Worm (Caenorhabditis elegans) whole organism, early embryonic: ENCODE data around the gene cebp-1.

ENCODE experiments used
- B0310.2 ChIP-seq: sonication (generic microtip); optimal IDR thresholded peaks from 2 replicates; lab custom pipeline; 2016; ENCODE audit warnings: mild to moderate bottlenecking, missing genetic modification characterization, missing compliant biosample characterization
- aly-1 ChIP-seq: sonication (generic microtip); optimal IDR thresholded peaks from 2 replicates; lab custom pipeline; 2016; ENCODE audit warnings: missing genetic modification characterization, missing compliant biosample characterization
- ama-1 ChIP-seq: fragments of 150-350 bp; optimal IDR thresholded peaks from 2 replicates; lab custom pipeline; 2014
- ceh-13 ChIP-seq: fragments of 200-800 bp; sonication (Bioruptor generic); optimal IDR thresholded peaks from 2 replicates; lab custom pipeline; 2018; ENCODE audit warnings: mild to moderate bottlenecking, missing genetic modification characterization, missing compliant biosample characterization
- ets-7 ChIP-seq: sonication (generic microtip); optimal IDR thresholded peaks from 2 replicates; lab custom pipeline; 2016; ENCODE audit warnings: missing genotype, missing genetic modification characterization, missing compliant biosample characterization
- flt-1 ChIP-seq: fragments of 200-800 bp; sonication (Bioruptor generic); IDR thresholded peaks from 2 replicates; pipeline ENCODE4 v1.3.6; 2022; ENCODE audit warnings: missing genetic modification characterization, missing compliant biosample characterization
- hmbx-1 ChIP-seq: sonication (generic microtip); optimal IDR thresholded peaks from 2 replicates; lab custom pipeline; 2016; ENCODE audit warnings: mild to moderate bottlenecking, missing genetic modification characterization, missing compliant biosample characterization
- hmg-4 ChIP-seq: fragments of 200-800 bp; sonication (Bioruptor generic); optimal IDR thresholded peaks from 2 replicates; lab custom pipeline; 2018; ENCODE audit warnings: mild to moderate bottlenecking, missing genetic modification characterization, missing compliant biosample characterization
- pes-1 ChIP-seq: fragments of 200-800 bp; sonication (Bioruptor generic); IDR thresholded peaks from 2 replicates; pipeline ENCODE4 v1.3.6; 2022; ENCODE audit warnings: missing genetic modification reagents, missing genetic modification characterization, missing compliant biosample characterization
- tbx-11 ChIP-seq: fragments of 200-800 bp; sonication (Bioruptor generic); IDR thresholded peaks from 2 replicates; pipeline ENCODE4 v1.3.6; 2022; ENCODE audit warnings: missing genetic modification characterization, missing compliant biosample characterization
- tra-4 ChIP-seq: sonication (generic microtip); optimal IDR thresholded peaks from 2 replicates; lab custom pipeline; 2017; ENCODE audit warnings: missing genetic modification characterization, missing compliant biosample characterization

DNA sequence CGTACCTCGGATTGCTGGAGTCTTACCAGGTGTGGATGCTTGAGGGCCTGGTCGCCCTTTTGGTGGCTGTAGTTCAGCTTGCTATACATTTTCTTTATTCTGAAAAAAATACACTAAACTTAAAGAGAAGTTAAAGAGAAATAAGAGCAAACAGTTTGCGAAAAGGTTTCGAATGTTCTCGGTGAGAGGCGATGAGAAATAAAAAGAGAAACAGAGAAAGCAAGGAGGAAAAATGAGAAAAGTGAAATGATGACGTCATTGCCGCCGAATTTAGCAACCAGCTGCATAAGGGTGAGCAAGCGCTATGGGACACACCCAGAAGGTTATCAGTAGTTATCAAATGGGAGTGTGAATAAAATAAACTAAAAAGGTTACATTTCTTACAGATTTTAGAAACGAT, at the start of gene cebp-1:
- TF ChIP-seq flt-1 (GFP tag; lab: Robert Waterston, UW) (no peak), tbx-11 (no peak), ceh-13 (GFP tag; lab: Kevin White, UChicago) (no peak), ama-1 (lab: Kevin White, UChicago) (no peak), ets-7 (tag; lab: Kevin White, UChicago) (no peak), hmg-4 (GFP tag; lab: Kevin White, UChicago) (no peak), pes-1 (GFP tag; lab: Robert Waterston, UW) (no peak), B0310.2 (tag; lab: Kevin White, UChicago) (no peak), hmbx-1 (tag; lab: Kevin White, UChicago) (no peak), aly-1 (tag; lab: Kevin White, UChicago) (no peak), tra-4 (tag; lab: Kevin White, UChicago) (no peak)
